Worm (Caenorhabditis elegans): ENCODE measurements around the gene E01G6.2.

Gene E01G6.2

DNA sequence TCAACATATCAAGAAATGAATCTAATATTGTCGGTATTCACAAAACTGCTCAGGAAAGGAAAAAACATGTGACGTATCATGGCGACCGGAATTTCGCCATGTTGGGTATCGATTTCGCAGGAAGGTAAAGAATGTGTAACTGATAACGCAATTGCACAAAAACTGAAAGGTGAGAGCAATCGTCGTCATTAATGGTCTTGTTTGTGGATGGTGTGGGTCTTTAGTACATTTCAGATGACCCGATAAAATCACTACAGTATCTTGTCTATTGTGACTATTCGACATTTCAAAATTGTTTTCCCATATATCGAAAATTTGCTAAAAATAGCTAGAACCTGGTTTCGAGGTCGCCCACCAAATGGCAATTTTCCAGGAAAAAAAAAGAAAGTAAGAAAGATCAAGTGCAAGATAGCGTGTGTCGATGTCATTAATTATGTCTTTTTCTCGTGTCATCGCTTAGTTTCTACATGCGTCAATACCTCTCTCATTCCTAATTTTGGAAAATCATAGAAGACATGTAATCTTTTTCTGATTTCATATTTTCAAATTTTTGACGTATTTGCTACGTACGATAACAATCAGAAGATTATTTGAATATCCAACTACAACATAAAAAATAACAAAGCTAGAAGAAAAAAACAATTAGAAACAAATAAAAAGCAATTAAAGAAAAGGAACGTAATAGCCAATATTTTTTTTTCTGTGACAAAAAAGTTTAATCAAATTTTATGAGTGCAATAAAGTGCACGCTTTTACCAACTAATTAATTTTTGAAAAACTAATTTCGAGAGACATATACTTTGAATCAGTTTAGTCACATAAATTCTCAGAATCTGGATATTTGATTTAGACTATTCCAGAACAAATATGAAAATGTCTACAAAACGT is 46.1 kb upstream of the E01G6.2 start (continued):
- 0 out of 2 replicates have a peak, but pooled peaks have one; percentile 28 for TF ChIP-seq tra-1 (GFP tag; IDR thresholded peaks at IDR 0.05)
- TF ChIP-seq aha-1 (tag), result peak; percentile 73
- TF ChIP-seq nhr-10 (tag; optimal IDR thresholded peaks at IDR 0.05), result no peak
- no peak for TF ChIP-seq php-3 (GFP tag; IDR thresholded peaks at IDR 0.05)
- TF ChIP-seq hif-1 (tag; optimal IDR thresholded peaks at IDR 0.05), result no peak
- TF ChIP-seq mep-1 (tag; optimal IDR thresholded peaks at IDR 0.05), result peak; percentile 40
- TF ChIP-seq attf-4 (tag; optimal IDR thresholded peaks at IDR 0.05), result no peak
- TF ChIP-seq Y5F2A.4 (GFP tag; optimal IDR thresholded peaks at IDR 0.05), result no peak
- no peak for TF ChIP-seq spr-3 (GFP tag; optimal IDR thresholded peaks at IDR 0.05)
- no peak for TF ChIP-seq lin-1 (GFP tag; IDR thresholded peaks at IDR 0.05)
- no peak for TF ChIP-seq mes-2 (tag; optimal IDR thresholded peaks at IDR 0.05; ENCODE audit: poor library complexity, severe bottlenecking)
- no peak for TF ChIP-seq nhr-111 (GFP tag; optimal IDR thresholded peaks at IDR 0.05)
- no peak for TF ChIP-seq madf-5 (GFP tag; IDR thresholded peaks at IDR 0.05)
- no peak for TF ChIP-seq hmg-1.1 (GFP tag; IDR thresholded peaks at IDR 0.05)
- TF ChIP-seq nhr-28 (tag; optimal IDR thresholded peaks at IDR 0.05), result peak; percentile 59
- no peak for TF ChIP-seq mxl-3 (GFP tag; optimal IDR thresholded peaks at IDR 0.05)
- TF ChIP-seq dmd-9 (GFP tag; IDR thresholded peaks at IDR 0.05), result no peak
- TF ChIP-seq pha-4 (GFP tag; IDR thresholded peaks at IDR 0.05), result no peak
- no peak for TF ChIP-seq pha-4 (tag; optimal IDR thresholded peaks at IDR 0.05)
- no peak for TF ChIP-seq Y48G9A.11 (GFP tag; IDR thresholded peaks at IDR 0.05)

- TF ChIP-seq unc-62 (GFP tag; optimal IDR thresholded peaks at IDR 0.05 in 1 of 2) (peak in 1 of 2 experiments; percentile 86), unc-62 (tag; optimal IDR thresholded peaks at IDR 0.05) (no peak), ceh-20 (GFP tag; IDR thresholded peaks at IDR 0.05) (no peak), daf-16 (GFP tag; optimal IDR thresholded peaks at IDR 0.05) (no peak), daf-16 (tag; optimal IDR thresholded peaks at IDR 0.05) (no peak), T26A8.4 (GFP tag; IDR thresholded peaks at IDR 0.05) (no peak), F10B5.3 (tag; optimal IDR thresholded peaks at IDR 0.05) (no peak), ZK337.2 (GFP tag; IDR thresholded peaks at IDR 0.05) (no peak), mxl-3 (GFP tag; optimal IDR thresholded peaks at IDR 0.05) (no peak), lin-15B (tag; optimal IDR thresholded peaks at IDR 0.05) (no peak)
Observed at ce11 chrX:12212801-12213200, 43.6 kb upstream of the E01G6.2 start, which contains the start of gene cab-1. TSS of gene cab-1 (minus strand) at chrX:12212901.

DNA sequence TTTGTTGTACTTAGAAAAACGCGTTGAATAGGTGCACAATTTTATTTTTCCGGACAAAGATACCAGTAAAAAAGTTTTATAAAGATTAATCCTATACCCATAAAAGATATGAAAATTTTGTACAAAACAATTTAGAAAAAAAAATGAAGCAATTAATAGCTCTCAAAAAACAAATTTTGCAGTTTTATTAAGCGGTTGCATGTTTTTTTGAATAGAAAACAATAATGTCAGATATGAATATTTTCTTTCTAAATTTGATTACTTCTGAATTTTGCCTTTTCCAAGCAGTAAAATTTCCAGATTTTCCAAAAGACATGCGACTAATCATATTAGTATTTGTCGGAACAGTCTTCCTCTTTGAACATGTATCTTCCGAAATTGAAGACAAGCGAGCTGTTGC is 39.5 kb upstream of the E01G6.2 start, which contains the start of gene C23H4.8:
TSS of gene C23H4.8 (plus strand) at position 301 of the 400 bp plus-strand sequence.
- TF ChIP-seq ceh-32 (tag; optimal IDR thresholded peaks at IDR 0.05; ENCODE audit: poor library complexity) (no peak), unc-62 (GFP tag; optimal IDR thresholded peaks at IDR 0.05 in 1 of 2) (no peak), unc-62 (tag; optimal IDR thresholded peaks at IDR 0.05) (no peak), nhr-11 (tag; optimal IDR thresholded peaks at IDR 0.05) (no peak), set-16 (GFP tag; IDR thresholded peaks at IDR 0.05) (no peak), ceh-44 (GFP tag; IDR thresholded peaks at IDR 0.05) (no peak), lin-38 (GFP tag; IDR thresholded peaks at IDR 0.05) (no peak), nhr-10 (tag; optimal IDR thresholded peaks at IDR 0.05) (no peak), nhr-42 (GFP tag; IDR thresholded peaks at IDR 0.05) (no peak), ztf-11 (tag; optimal IDR thresholded peaks at IDR 0.05) (no peak), lin-39 (tag; optimal IDR thresholded peaks at IDR 0.05) (no peak), saeg-2 (GFP tag; IDR thresholded peaks at IDR 0.05) (no peak), nhr-41 (GFP tag; IDR thresholded peaks at IDR 0.05) (no peak), cey-2 (tag; optimal IDR thresholded peaks at IDR 0.05; ENCODE audit: borderline replicate concordance, insufficient read depth) (no peak), dpl-1 (GFP tag; optimal IDR thresholded peaks at IDR 0.05) (no peak), zfp-3 (GFP tag; conservative IDR thresholded peaks at IDR 0.05) (no peak)

Measured in whole organism, L4 larva.